Fruit fly (Drosophila melanogaster): ENCODE data around the gene Ndf.

Gene Ndf

dm6 chr2L:9963603-9964042, 40.0 kb upstream of the Ndf start, which contains the start of gene CG5850 (continued):
- TF ChIP-seq CG3838 (GFP tag; optimal IDR thresholded peaks at IDR 0.05) (no peak), stc (GFP tag; IDR thresholded peaks at IDR 0.05) (no peak), dmrt11E (tag; optimal IDR thresholded peaks at IDR 0.05) (peak; percentile 7), Dp (GFP tag; optimal IDR thresholded peaks at IDR 0.05) (peak; percentile 61), sug (tag; optimal IDR thresholded peaks at IDR 0.05) (peak; percentile 42), CG6654 (GFP tag; optimal IDR thresholded peaks at IDR 0.05) (no peak), CG18262 (tag; optimal IDR thresholded peaks at IDR 0.05) (peak; percentile 44), usp (GFP tag; optimal IDR thresholded peaks at IDR 0.05) (no peak), CG18476 (GFP tag; optimal IDR thresholded peaks at IDR 0.05) (no peak), CG3281 (GFP tag; optimal IDR thresholded peaks at IDR 0.05) (no peak), bcd (GFP tag; optimal IDR thresholded peaks at IDR 0.05) (no peak), row (GFP tag; IDR thresholded peaks at IDR 0.05) (peak; percentile 71), Max (GFP tag; optimal IDR thresholded peaks at IDR 0.05) (no peak), CG11247 (GFP tag; IDR thresholded peaks at IDR 0.05) (no peak), CG13287 (GFP tag; IDR thresholded peaks at IDR 0.05; ENCODE audit: partially characterized antibody) (peak; percentile 45), trem (tag; optimal IDR thresholded peaks at IDR 0.05) (peak; percentile 56), CG12659 (GFP tag; optimal IDR thresholded peaks at IDR 0.05) (peak; percentile 51), lab (GFP tag; optimal IDR thresholded peaks at IDR 0.05) (peak; percentile 17), CG2712 (tag; optimal IDR thresholded peaks at IDR 0.05) (peak; percentile 44)

- TF ChIP-seq Jarid2 (GFP tag; optimal IDR thresholded peaks at IDR 0.05) (no peak), CG16815 (GFP tag; optimal IDR thresholded peaks at IDR 0.05) (peak; percentile 31), tap (tag; optimal IDR thresholded peaks at IDR 0.05) (peak; percentile 79), zen (tag; optimal IDR thresholded peaks at IDR 0.05) (peak; percentile 67), CG14050 (GFP tag; IDR thresholded peaks at IDR 0.05) (peak; percentile 69), NfI (GFP tag; optimal IDR thresholded peaks at IDR 0.05) (peak; percentile 94), ato (GFP tag; IDR thresholded peaks at IDR 0.05; ENCODE audit: partially characterized antibody) (no peak), tgo (GFP tag; IDR thresholded peaks at IDR 0.05) (peak; percentile 72), fd96Cb (tag; optimal IDR thresholded peaks at IDR 0.05) (peak; percentile 40), knrl (GFP tag; IDR thresholded peaks at IDR 0.05; ENCODE audit: partially characterized antibody) (peak; percentile 81), CG7745 (tag; optimal IDR thresholded peaks at IDR 0.05) (peak; percentile 81), CG13894 (tag; optimal IDR thresholded peaks at IDR 0.05) (peak; percentile 85), CG2889 (GFP tag; IDR thresholded peaks at IDR 0.05) (no peak), slou (GFP tag; optimal IDR thresholded peaks at IDR 0.05) (peak; percentile 21), CG17829 (tag; optimal IDR thresholded peaks at IDR 0.05) (peak; percentile 86), CG9797 (GFP tag; optimal IDR thresholded peaks at IDR 0.05) (peak; percentile 65), fru (optimal IDR thresholded peaks at IDR 0.05) (no peak), CG10147 (GFP tag; optimal IDR thresholded peaks at IDR 0.05) (peak; percentile 81), Max (GFP tag; optimal IDR thresholded peaks at IDR 0.05) (peak; percentile 73), amos (GFP tag; IDR thresholded peaks at IDR 0.05; ENCODE audit: partially characterized antibody) (peak; percentile 72), CG11504 (tag; optimal IDR thresholded peaks at IDR 0.05) (no peak), Optix (GFP tag; IDR thresholded peaks at IDR 0.05) (peak; percentile 65), Aef1 (GFP tag; IDR thresholded peaks at IDR 0.05) (peak; percentile 47), CG1647 (GFP tag; optimal IDR thresholded peaks at IDR 0.05) (peak; percentile 66), CG9215 (GFP tag; IDR thresholded peaks at IDR 0.05) (peak; percentile 61), dm (GFP tag; optimal IDR thresholded peaks at IDR 0.05) (peak; percentile 96), CG6272 (GFP tag; IDR thresholded peaks at IDR 0.05) (peak; percentile 61), CG18619 (GFP tag; optimal IDR thresholded peaks at IDR 0.05) (peak; percentile 92), CG12155 (GFP tag; optimal IDR thresholded peaks at IDR 0.05) (peak; percentile 69), CrebB (tag; optimal IDR thresholded peaks at IDR 0.05) (peak; percentile 92), disco-r (GFP tag; optimal IDR thresholded peaks at IDR 0.05) (peak; percentile 66)
These were observed 36.5 kb upstream of the Ndf start, which contains the start of the genes Dref and RpL13 for dm6 chr2L:9966983-9967737. TSS of gene Dref (minus strand) at chr2L:9967229. TSS of gene RpL13 (plus strand) at chr2L:9967313.
